Fruit fly (Drosophila melanogaster): ENCODE measurements around the gene CG42264.

Gene CG42264

DNA sequence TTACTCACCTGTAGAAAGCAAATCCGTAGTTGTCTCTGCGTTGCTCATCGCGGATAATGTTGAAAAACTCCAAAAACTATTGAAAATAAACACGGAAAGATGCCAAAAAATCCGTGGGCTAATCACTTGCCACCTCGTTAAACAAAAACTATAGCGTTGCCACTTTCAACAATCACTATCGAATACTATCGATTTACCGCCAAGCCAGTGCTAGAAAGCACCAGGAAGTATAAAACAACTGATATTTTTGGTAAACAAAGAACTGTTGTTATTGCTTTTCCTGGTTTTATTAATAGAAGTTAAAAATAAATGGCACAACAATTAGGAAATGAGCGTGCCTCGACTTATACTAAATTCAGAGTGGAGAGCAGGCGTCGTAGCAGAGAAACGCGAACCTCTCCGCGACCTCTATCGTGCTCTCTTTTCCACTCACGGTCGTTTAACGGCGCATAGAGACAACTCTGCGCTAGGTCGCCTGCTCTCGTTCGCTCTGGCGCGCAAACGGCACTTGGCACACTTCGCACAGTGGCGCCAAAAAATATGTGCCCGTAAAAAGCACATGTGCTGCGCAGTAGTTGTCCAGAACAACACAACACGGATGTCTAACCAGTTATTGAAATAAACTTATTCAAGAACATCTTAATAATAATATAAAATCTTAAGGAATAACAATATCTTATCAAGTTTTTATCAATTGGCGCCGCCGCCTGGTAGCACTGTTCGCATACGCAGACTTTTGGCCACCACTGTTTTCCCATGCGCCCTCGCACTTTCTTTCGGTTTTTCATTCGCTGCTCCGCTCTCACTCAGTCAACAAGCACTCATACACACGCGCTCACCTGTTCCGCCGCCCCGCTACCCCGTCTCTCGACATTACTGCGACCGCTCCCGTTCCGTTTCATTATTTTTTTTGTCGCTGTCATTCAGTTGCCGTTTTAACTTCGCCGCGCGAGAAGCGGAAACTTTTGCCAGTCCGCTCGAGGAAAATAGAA lies 21.3 kb downstream of the CG42264 start, which contains the start of the genes lin-52 and CG15771 (continued):
- TF ChIP-seq Hr78 (GFP tag; optimal IDR thresholded peaks at IDR 0.05) (peak in 1 of 2 experiments; percentile 85), CG15514 (GFP tag; optimal IDR thresholded peaks at IDR 0.05) (peak; percentile 89), Hmx (GFP tag; optimal IDR thresholded peaks at IDR 0.05) (peak; percentile 79), CG6791 (GFP tag; IDR thresholded peaks at IDR 0.05; ENCODE audit: partially characterized antibody) (peak; percentile 57; the same call in 2 of the 3 replicates), CG16815 (GFP tag; optimal IDR thresholded peaks at IDR 0.05) (peak; percentile 94), Hmr (GFP tag; optimal IDR thresholded peaks at IDR 0.05) (peak; percentile 97)

dm6 chrX:5752838-5753237 lies 23.6 kb downstream of the CG42264 start:
- no peak for TF ChIP-seq CG5953 (GFP tag; IDR thresholded peaks at IDR 0.05)
- no peak for TF ChIP-seq disco-r (GFP tag; optimal IDR thresholded peaks at IDR 0.05)
- TF ChIP-seq CG6683 (GFP tag; optimal IDR thresholded peaks at IDR 0.05): no peak
- no peak for TF ChIP-seq sna (GFP tag; IDR thresholded peaks at IDR 0.05; ENCODE audit: partially characterized antibody)
- TF ChIP-seq CG7556 (GFP tag; optimal IDR thresholded peaks at IDR 0.05): no peak
- TF ChIP-seq mam (GFP tag; optimal IDR thresholded peaks at IDR 0.05): no peak
- TF ChIP-seq Dfd (GFP tag; optimal IDR thresholded peaks at IDR 0.05): peak in 1 of 2 experiments; percentile 39
- no peak for TF ChIP-seq Hr39 (optimal IDR thresholded peaks at IDR 0.05)
- TF ChIP-seq Hand (GFP tag; optimal IDR thresholded peaks at IDR 0.05): no peak
- no peak for TF ChIP-seq CG31388 (GFP tag; optimal IDR thresholded peaks at IDR 0.05)
- TF ChIP-seq Bgb (GFP tag; IDR thresholded peaks at IDR 0.05; ENCODE audit: partially characterized antibody): no peak
- peak; percentile 14 for TF ChIP-seq Med (GFP tag)
- no peak for TF ChIP-seq prd (optimal IDR thresholded peaks at IDR 0.05)
- no peak for TF ChIP-seq prd (GFP tag; IDR thresholded peaks at IDR 0.05)
- no peak for TF ChIP-seq CG10462 (GFP tag; optimal IDR thresholded peaks at IDR 0.05)
- TF ChIP-seq Rx (GFP tag; IDR thresholded peaks at IDR 0.05): no peak

DNA sequence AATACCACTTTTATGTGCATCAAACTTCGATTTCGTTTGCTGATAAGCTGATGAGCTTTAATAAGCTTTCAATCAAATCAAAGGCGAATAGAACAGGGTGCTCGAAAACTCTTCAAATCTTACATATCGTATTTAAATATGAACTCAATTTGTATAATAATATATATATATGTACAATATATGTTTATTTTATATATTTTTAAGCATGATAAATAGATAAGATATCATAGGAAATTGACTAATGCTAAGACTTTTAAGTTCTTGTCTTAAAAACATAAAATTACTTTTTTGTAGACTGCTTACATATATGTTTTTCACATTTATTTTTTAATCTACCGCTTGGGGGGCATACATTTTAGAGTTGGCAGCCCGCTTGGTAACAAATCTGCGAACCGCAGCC lies 24.5 kb downstream of the CG42264 start, which contains the start of gene CG15772:
Gene CG15772, plus strand, starts transcription at position 301 of the 400 bp plus-strand sequence.
- TF ChIP-seq hkb (optimal IDR thresholded peaks at IDR 0.05) (no peak), hkb (GFP tag; IDR thresholded peaks at IDR 0.05) (no peak), CG13123 (GFP tag; optimal IDR thresholded peaks at IDR 0.05) (no peak), schlank (tag; optimal IDR thresholded peaks at IDR 0.05) (no peak), ftz-f1 (GFP tag; optimal IDR thresholded peaks at IDR 0.05) (no peak), bbx (GFP tag; IDR thresholded peaks at IDR 0.05; ENCODE audit: partially characterized antibody) (no peak), CG34376 (GFP tag; optimal IDR thresholded peaks at IDR 0.05) (no peak), TFAM (GFP tag; optimal IDR thresholded peaks at IDR 0.05) (no peak), dmrt11E (tag; optimal IDR thresholded peaks at IDR 0.05) (no peak), CG13296 (GFP tag; optimal IDR thresholded peaks at IDR 0.05) (no peak), grn (GFP tag; optimal IDR thresholded peaks at IDR 0.05) (no peak), CG17186 (GFP tag; optimal IDR thresholded peaks at IDR 0.05) (no peak), gcm2 (GFP tag; optimal IDR thresholded peaks at IDR 0.05) (no peak), CG13424 (tag; optimal IDR thresholded peaks at IDR 0.05) (no peak), bigmax (GFP tag; optimal IDR thresholded peaks at IDR 0.05) (no peak)
